Worm (Caenorhabditis elegans): Measurements from ENCODE around the gene K11H12.3.

The K11H12.3 gene

ce11 chrIV:623876-624275, 49.4 kb downstream of the K11H12.3 start:
- TF ChIP-seq unc-62 (GFP tag; optimal IDR thresholded peaks at IDR 0.05 in 1 of 2) (peak in 1 of 2 experiments; percentile 67), unc-62 (tag; optimal IDR thresholded peaks at IDR 0.05) (no peak), lim-7 (GFP tag; IDR thresholded peaks at IDR 0.05) (peak; percentile 19; the same call in 1 of the 2 replicates), ama-1 (optimal IDR thresholded peaks at IDR 0.05) (no peak)

ce11 chrIV:622989-623388, 50.3 kb downstream of the K11H12.3 start:
- TF ChIP-seq aha-1 (tag) (peak; percentile 93), sdz-12 (GFP tag; optimal IDR thresholded peaks at IDR 0.05) (no peak)

Measured in whole organism, L4 larva.